Worm (Caenorhabditis elegans): Measurements from ENCODE around the gene tba-4.

The tba-4 gene

DNA sequence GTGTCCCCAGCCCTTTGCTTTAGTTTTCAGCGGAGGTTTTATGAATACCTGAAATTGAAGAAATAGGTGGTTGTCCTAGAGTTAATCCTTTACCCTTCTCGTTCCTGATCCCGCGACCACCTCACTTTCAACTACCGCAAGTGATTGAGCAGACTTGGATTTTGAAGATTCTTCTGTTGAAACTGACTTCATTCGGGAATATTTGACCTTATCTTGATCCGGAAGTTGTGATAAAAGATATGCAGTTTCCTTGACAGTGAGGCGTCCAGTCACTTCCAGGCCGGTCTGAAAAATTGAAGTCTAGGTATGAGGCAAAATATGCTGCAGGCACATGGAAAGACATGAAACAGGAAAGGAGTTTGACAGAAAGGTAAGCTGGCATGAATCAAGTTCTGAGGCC, 36.6 kb downstream of the tba-4 start:
- no peak for TF ChIP-seq pqm-1 (tag; optimal IDR thresholded peaks at IDR 0.05)

DNA sequence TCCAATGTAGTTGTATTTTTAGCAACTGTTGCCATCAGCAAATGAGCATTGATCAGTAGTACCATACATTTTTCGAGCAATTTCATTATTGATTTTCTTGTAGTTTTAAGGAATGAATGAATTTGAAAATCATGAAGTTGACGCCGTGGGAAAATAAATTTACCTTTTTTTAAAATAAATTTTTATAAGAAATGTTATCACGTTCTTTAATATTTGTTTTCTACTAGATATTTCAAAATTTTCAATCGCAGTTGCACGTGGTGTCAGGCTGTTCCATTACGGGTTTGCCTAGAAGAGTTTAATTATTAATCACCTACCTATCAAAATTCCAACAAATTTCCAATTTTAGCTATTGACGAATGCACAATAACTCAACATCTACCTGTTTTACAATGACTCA, 38.3 kb downstream of the tba-4 start, which contains the start of gene R03D7.8:
TSS of gene R03D7.8 (minus strand) at position 101 of the 400 bp plus-strand sequence.
- TF ChIP-seq pag-3 (tag; optimal IDR thresholded peaks at IDR 0.05; ENCODE audit: borderline replicate concordance), result no peak
- TF ChIP-seq nhr-11 (tag; optimal IDR thresholded peaks at IDR 0.05), result no peak
- no peak for TF ChIP-seq ceh-30 (tag; optimal IDR thresholded peaks at IDR 0.05)
- TF ChIP-seq hlh-8 (tag; optimal IDR thresholded peaks at IDR 0.05), result no peak
- no peak for TF ChIP-seq sdc-2 (tag; optimal IDR thresholded peaks at IDR 0.05)
- no peak for TF ChIP-seq T23F11.4 (GFP tag; optimal IDR thresholded peaks at IDR 0.05)
- no peak for TF ChIP-seq ceh-45 (GFP tag; IDR thresholded peaks at IDR 0.05)
- no peak for TF ChIP-seq npax-4 (tag; optimal IDR thresholded peaks at IDR 0.05)
- no peak for TF ChIP-seq unc-86 (tag; optimal IDR thresholded peaks at IDR 0.05)
- no peak for TF ChIP-seq ceh-9 (tag; optimal IDR thresholded peaks at IDR 0.05)
- TF ChIP-seq ttx-3 (tag; optimal IDR thresholded peaks at IDR 0.05), result no peak
- TF ChIP-seq K02D7.2 (tag; optimal IDR thresholded peaks at IDR 0.05), result no peak
- TF ChIP-seq ztf-16 (tag; optimal IDR thresholded peaks at IDR 0.05), result no peak
- no peak for TF ChIP-seq hlh-30 (tag; optimal IDR thresholded peaks at IDR 0.05; ENCODE audit: insufficient read depth)
- no peak for TF ChIP-seq unc-3 (GFP tag; conservative IDR thresholded peaks at IDR 0.05)
- no peak for TF ChIP-seq unc-3 (tag; optimal IDR thresholded peaks at IDR 0.05)
- no peak for TF ChIP-seq ceh-19 (GFP tag; optimal IDR thresholded peaks at IDR 0.05)
- TF ChIP-seq ceh-14 (tag; optimal IDR thresholded peaks at IDR 0.05), result no peak
- TF ChIP-seq ref-2 (tag; optimal IDR thresholded peaks at IDR 0.05), result no peak
- TF ChIP-seq zip-5 (tag; optimal IDR thresholded peaks at IDR 0.05), result no peak
- no peak for TF ChIP-seq sox-2 (GFP tag; IDR thresholded peaks at IDR 0.05)

DNA sequence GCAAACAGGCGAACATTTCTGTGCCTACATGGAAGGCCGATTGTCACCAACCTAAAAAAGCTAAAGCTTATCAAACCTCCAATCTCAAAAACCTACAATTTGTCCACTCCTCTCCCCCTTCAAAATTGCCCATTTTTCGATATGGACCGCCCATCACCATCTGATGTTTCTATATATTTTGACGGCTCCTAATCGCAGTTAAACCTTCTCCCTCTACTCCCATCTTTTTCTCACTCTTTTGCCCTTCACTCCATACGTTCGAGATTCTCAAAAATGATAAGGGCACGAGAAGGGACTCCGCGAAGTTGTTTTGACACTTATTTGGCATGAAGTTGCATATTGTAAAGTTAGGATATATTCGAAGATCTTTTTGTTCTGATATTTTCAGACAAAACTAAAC, 40.6 kb downstream of the tba-4 start:
- TF ChIP-seq ztf-16 (tag; optimal IDR thresholded peaks at IDR 0.05), result no peak
- no peak for TF ChIP-seq fkh-10 (GFP tag; optimal IDR thresholded peaks at IDR 0.05)
- TF ChIP-seq zip-5 (tag; optimal IDR thresholded peaks at IDR 0.05), result no peak
- TF ChIP-seq lin-11 (tag; optimal IDR thresholded peaks at IDR 0.05), result no peak
- no peak for TF ChIP-seq lim-6 (tag; optimal IDR thresholded peaks at IDR 0.05)
- TF ChIP-seq C08G9.2 (tag; optimal IDR thresholded peaks at IDR 0.05), result no peak
- no peak for TF ChIP-seq elt-2 (tag; optimal IDR thresholded peaks at IDR 0.05)

DNA sequence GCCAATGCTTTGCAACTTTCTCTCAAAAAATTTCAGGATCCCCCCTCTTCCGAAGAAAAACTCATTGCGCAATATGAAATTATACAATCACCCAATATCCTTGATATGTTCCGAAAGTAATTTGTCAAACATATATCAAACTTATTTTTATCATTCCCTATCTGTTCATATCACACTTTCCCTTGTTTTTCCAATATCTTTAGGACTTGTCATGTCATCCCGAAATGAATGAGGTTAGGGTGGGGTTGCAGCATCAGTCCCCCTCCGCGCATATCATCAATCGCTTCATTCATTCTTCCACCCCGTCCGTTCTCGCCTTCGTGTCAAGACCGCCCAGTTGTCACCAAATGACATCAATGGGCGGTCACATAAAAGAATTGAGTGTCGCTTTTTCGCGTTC, 41.2 kb downstream of the tba-4 start:
- TF ChIP-seq ceh-24 (tag; optimal IDR thresholded peaks at IDR 0.05), result no peak
- TF ChIP-seq pha-4 (tag; optimal IDR thresholded peaks at IDR 0.05), result no peak
- no peak for TF ChIP-seq zip-5 (tag; optimal IDR thresholded peaks at IDR 0.05)
- TF ChIP-seq fkh-6 (tag; optimal IDR thresholded peaks at IDR 0.05), result no peak
- TF ChIP-seq ceh-34 (tag; optimal IDR thresholded peaks at IDR 0.05), result no peak
- no peak for TF ChIP-seq hlh-30 (tag; optimal IDR thresholded peaks at IDR 0.05; ENCODE audit: insufficient read depth)
- TF ChIP-seq gmeb-2 (tag; optimal IDR thresholded peaks at IDR 0.05), result no peak
- TF ChIP-seq ahr-1 (tag; optimal IDR thresholded peaks at IDR 0.05), result no peak
- TF ChIP-seq dve-1 (tag; optimal IDR thresholded peaks at IDR 0.05), result no peak
- no peak for TF ChIP-seq tbx-7 (tag; optimal IDR thresholded peaks at IDR 0.05)
- no peak for TF ChIP-seq rnt-1 (tag; optimal IDR thresholded peaks at IDR 0.05)
- no peak for TF ChIP-seq nhr-11 (tag; optimal IDR thresholded peaks at IDR 0.05)

DNA sequence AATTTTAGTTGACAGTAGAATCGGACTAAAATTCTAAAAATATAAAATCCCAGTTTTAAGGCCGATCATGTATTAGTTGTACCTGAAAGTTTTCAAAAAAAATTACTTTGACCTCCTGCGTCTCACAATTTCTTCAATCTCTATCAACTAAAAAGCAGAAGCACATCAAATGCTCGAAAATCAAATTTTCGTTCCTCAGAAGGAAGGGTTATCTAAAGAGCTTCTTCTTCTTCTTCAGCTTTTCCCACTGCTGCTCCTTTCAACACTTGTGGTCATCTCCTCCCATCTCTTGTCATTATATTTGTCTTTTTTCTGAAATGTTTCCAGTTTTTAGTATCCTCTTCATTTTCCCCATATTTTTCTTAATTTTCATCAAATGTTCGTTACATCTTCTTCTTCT, 46.2 kb downstream of the tba-4 start:
- no peak for TF ChIP-seq ceh-6 (GFP tag; optimal IDR thresholded peaks at IDR 0.05)
- TF ChIP-seq unc-42 (tag; optimal IDR thresholded peaks at IDR 0.05), result peak; percentile 51
- no peak for TF ChIP-seq ceh-22 (tag; optimal IDR thresholded peaks at IDR 0.05)
- TF ChIP-seq tbx-2 (tag; optimal IDR thresholded peaks at IDR 0.05), result no peak
- TF ChIP-seq ama-1 (optimal IDR thresholded peaks at IDR 0.05), result no peak
